Fruit fly (Drosophila melanogaster) whole organism, prepupa: ENCODE results near the gene CG11694.

ENCODE experiments used
- CG11762 ChIP-seq: fragments of 200-800 bp; sonication (Bioruptor generic); optimal IDR thresholded peaks from 3 replicates; lab custom pipeline; 2016; ENCODE audit warnings: missing biosample characterization, missing genetic modification characterization; ENCODE audit not compliant: insufficient read depth
- CG11902 ChIP-seq: fragments of 200-800 bp; sonication (Bioruptor generic); optimal IDR thresholded peaks from 3 replicates; lab custom pipeline; 2016; ENCODE audit warnings: missing biosample characterization, missing genetic modification characterization
- CG15336 ChIP-seq: fragments of 200-800 bp; sonication (Bioruptor generic); IDR thresholded peaks from 2 replicates; pipeline ENCODE4 v1.3.6; 2022; ENCODE audit warnings: missing biosample characterization, missing genetic modification characterization
- CG16779 ChIP-seq: fragments of 200-800 bp; sonication (Bioruptor generic); optimal IDR thresholded peaks from 3 replicates; lab custom pipeline; 2017; ENCODE audit warnings: missing biosample characterization, mild to moderate bottlenecking, missing genetic modification characterization
- CG3032 ChIP-seq: fragments of 200-800 bp; optimal IDR thresholded peaks from 2 replicates; lab custom pipeline; 2019; ENCODE audit warnings: missing biosample characterization, mild to moderate bottlenecking, missing genetic modification characterization, moderate library complexity
- CG31627 ChIP-seq: fragments of 200-800 bp; sonication (Bioruptor generic); optimal IDR thresholded peaks from 3 replicates; lab custom pipeline; 2016; ENCODE audit warnings: missing biosample characterization, missing genetic modification characterization
- CG34406 ChIP-seq: fragments of 200-800 bp; sonication (Bioruptor generic); optimal IDR thresholded peaks from 3 replicates; lab custom pipeline; 2016; ENCODE audit warnings: missing biosample characterization, missing genetic modification characterization
- CG4318 ChIP-seq: fragments of 200-800 bp; sonication (Bioruptor generic); optimal IDR thresholded peaks from 3 replicates; lab custom pipeline; 2017; ENCODE audit warnings: missing biosample characterization, mild to moderate bottlenecking, missing genetic modification characterization
- CG6792 ChIP-seq: fragments of 200-800 bp; sonication (Bioruptor generic); optimal IDR thresholded peaks from 3 replicates; lab custom pipeline; 2016; ENCODE audit warnings: missing biosample characterization, missing genetic modification characterization
- CG6854 ChIP-seq: fragments of 200-800 bp; sonication (Bioruptor generic); optimal IDR thresholded peaks from 2 replicates; lab custom pipeline; 2017; ENCODE audit warnings: missing biosample characterization, mild to moderate bottlenecking, missing genetic modification characterization
- CG7368 ChIP-seq: fragments of 200-800 bp; sonication (Bioruptor generic); optimal IDR thresholded peaks from 3 replicates; lab custom pipeline; 2016; ENCODE audit warnings: missing biosample characterization, missing genetic modification characterization
- CG8119 ChIP-seq: fragments of 200-800 bp; sonication (Bioruptor generic); IDR thresholded peaks from 3 replicates; pipeline ENCODE4 v1.3.6; 2022; ENCODE audit warnings: missing biosample characterization, missing genetic modification characterization
- CG8632 ChIP-seq: fragments of 200-800 bp; sonication (Bioruptor generic); optimal IDR thresholded peaks from 3 replicates; lab custom pipeline; 2016; ENCODE audit warnings: missing biosample characterization, missing genetic modification characterization
- CG9139 ChIP-seq: fragments of 200-800 bp; sonication (Bioruptor generic); optimal IDR thresholded peaks from 3 replicates; lab custom pipeline; 2017; ENCODE audit warnings: missing biosample characterization, mild to moderate bottlenecking, missing genetic modification characterization
- Eip78C ChIP-seq: fragments of 200-800 bp; sonication (Bioruptor generic); peaks from one replicate; lab custom pipeline; 2016; ENCODE audit warnings: missing biosample characterization, missing genetic modification characterization
- Ets21C ChIP-seq: fragments of 200-800 bp; sonication (Bioruptor generic); optimal IDR thresholded peaks from 3 replicates; lab custom pipeline; 2016; ENCODE audit warnings: missing biosample characterization, missing genetic modification characterization
- Gug ChIP-seq: fragments of 200-800 bp; sonication (Bioruptor generic); IDR thresholded peaks from 2 replicates; pipeline ENCODE4 v1.3.6; 2022; ENCODE audit warnings: missing biosample characterization, missing genetic modification characterization
- Hr38 ChIP-seq: sonication (Bioruptor generic); optimal IDR thresholded peaks from 2 replicates; lab custom pipeline; 2016; ENCODE audit warnings: missing biosample characterization, missing genetic modification characterization
- Hr39 ChIP-seq: fragments of 200-800 bp; sonication (Bioruptor generic); optimal IDR thresholded peaks from 2 replicates; lab custom pipeline; 2016; ENCODE audit warnings: missing biosample characterization, missing genetic modification characterization
- Smox ChIP-seq: fragments of 200-800 bp; sonication (Bioruptor generic); optimal IDR thresholded peaks from 3 replicates; lab custom pipeline; 2016; ENCODE audit warnings: missing biosample characterization, missing genetic modification characterization
- Sox102F ChIP-seq: fragments of 200-800 bp; sonication (Bioruptor generic); optimal IDR thresholded peaks from 2 replicates; lab custom pipeline; 2016; ENCODE audit warnings: missing biosample characterization, mild to moderate bottlenecking, missing genetic modification characterization
- Sox14 ChIP-seq: fragments of 200-800 bp; sonication (Bioruptor generic); optimal IDR thresholded peaks from 3 replicates; lab custom pipeline; 2016; ENCODE audit warnings: missing biosample characterization, missing genetic modification characterization
- achi ChIP-seq: fragments of 200-800 bp; sonication (Bioruptor generic); optimal IDR thresholded peaks from 3 replicates; lab custom pipeline; 2016; ENCODE audit warnings: missing biosample characterization, missing genetic modification characterization
- cyc ChIP-seq: fragments of 200-800 bp; sonication (Bioruptor generic); optimal IDR thresholded peaks from 3 replicates; lab custom pipeline; 2016; ENCODE audit warnings: missing biosample characterization, missing genetic modification characterization
- dac ChIP-seq: fragments of 200-800 bp; sonication (Bioruptor generic); optimal IDR thresholded peaks from 2 replicates; lab custom pipeline; 2017; ENCODE audit warnings: missing biosample characterization, mild to moderate bottlenecking, missing genetic modification characterization
- esn ChIP-seq: fragments of 200-800 bp; sonication (Bioruptor generic); optimal IDR thresholded peaks from 2 replicates; lab custom pipeline; 2016; ENCODE audit warnings: missing biosample characterization, mild to moderate bottlenecking, missing genetic modification characterization, moderate library complexity
- fkh ChIP-seq: fragments of 200-800 bp; sonication (Bioruptor generic); optimal IDR thresholded peaks from 3 replicates; lab custom pipeline; 2017; ENCODE audit warnings: missing biosample characterization, mild to moderate bottlenecking, missing genetic modification characterization, moderate library complexity
- net ChIP-seq: fragments of 200-800 bp; sonication (Bioruptor generic); optimal IDR thresholded peaks from 3 replicates; lab custom pipeline; 2016; ENCODE audit warnings: missing biosample characterization, missing genetic modification characterization
- salr ChIP-seq, 2 experiments: fragments of 200-800 bp; sonication (Bioruptor generic); optimal IDR thresholded peaks; 3 replicates each; lab custom pipeline; 2016 to 2018; ENCODE audit warnings: missing biosample characterization in 2 of 2, missing genetic modification characterization in 2 of 2, mild to moderate bottlenecking in 1 of 2
- spab ChIP-seq: fragments of 200-800 bp; sonication (Bioruptor generic); optimal IDR thresholded peaks from 2 replicates; lab custom pipeline; 2017; ENCODE audit warnings: missing biosample characterization, mild to moderate bottlenecking, missing genetic modification characterization, missing genetic modification reagents
- ss ChIP-seq, 2 experiments: fragments of 200-800 bp; sonication (Bioruptor generic); optimal IDR thresholded peaks; 2 replicates in 1 of 2; 3 replicates in 1 of 2; lab custom pipeline; 2017 to 2018; ENCODE audit warnings: mild to moderate bottlenecking in 2 of 2, missing biosample characterization in 2 of 2, missing genetic modification characterization in 2 of 2, moderate library complexity in 1 of 2
- svp ChIP-seq: fragments of 200-800 bp; sonication (Bioruptor generic); peaks from one replicate; lab custom pipeline; 2016; ENCODE audit warnings: missing biosample characterization, missing genetic modification characterization
- topi ChIP-seq: fragments of 200-800 bp; sonication (Bioruptor generic); optimal IDR thresholded peaks from 3 replicates; lab custom pipeline; 2016; ENCODE audit warnings: missing biosample characterization, missing genetic modification characterization
- vri ChIP-seq: fragments of 200-800 bp; sonication (Bioruptor generic); optimal IDR thresholded peaks from 3 replicates; lab custom pipeline; 2016; ENCODE audit warnings: missing biosample characterization, mild to moderate bottlenecking, missing genetic modification characterization

CG11694 gene

DNA sequence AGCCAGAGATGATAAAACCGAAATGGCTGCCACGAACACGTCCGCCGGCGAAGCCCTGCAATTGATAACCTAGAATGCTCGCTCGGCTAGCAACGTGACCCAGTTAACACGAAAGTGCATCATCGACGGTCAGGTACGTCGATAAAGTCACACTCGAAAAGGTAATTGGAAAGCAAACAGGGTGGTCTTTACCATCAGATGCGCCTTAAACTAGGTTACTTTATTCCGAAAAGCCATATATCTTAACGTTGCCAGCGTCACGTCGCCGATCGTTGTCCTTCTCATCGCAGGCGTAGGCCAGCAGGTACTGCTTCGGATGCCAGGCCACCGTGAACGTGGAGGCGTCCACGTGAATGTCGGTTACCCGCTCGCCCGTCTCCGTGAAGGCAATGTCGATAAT lies 4.7 kb downstream of the CG11694 start:
- TF ChIP-seq ss (GFP tag; optimal IDR thresholded peaks at IDR 0.05; lab: Kevin White, UChicago) (no peak), CG16779 (no peak), Smox (GFP tag; lab: Kevin White, UChicago) (no peak), Hr39 (GFP tag; lab: Kevin White, UChicago) (no peak), CG34406 (GFP tag; lab: Kevin White, UChicago) (no peak), spab (GFP tag; lab: Kevin White, UChicago) (no peak), CG6792 (no peak), esn (no peak)

- no peak for TF ChIP-seq fkh (GFP tag; lab: Kevin White, UChicago)
- no peak for TF ChIP-seq CG6854 (GFP tag; lab: Kevin White, UChicago)
- TF ChIP-seq CG8119 (GFP tag; lab: Robert Waterston, UW), result no peak
- no peak for TF ChIP-seq achi
- no peak for TF ChIP-seq ss (GFP tag; optimal IDR thresholded peaks at IDR 0.05; lab: Kevin White, UChicago)
- TF ChIP-seq vri (GFP tag; lab: Kevin White, UChicago), result no peak
- no peak for TF ChIP-seq Sox14 (GFP tag; lab: Kevin White, UChicago)
- TF ChIP-seq CG11902, result no peak
- TF ChIP-seq, all 60 proteins: peak for 0
Measured at dm6 chr3R:8306927-8307261, 5.0 kb downstream of the CG11694 start.

DNA sequence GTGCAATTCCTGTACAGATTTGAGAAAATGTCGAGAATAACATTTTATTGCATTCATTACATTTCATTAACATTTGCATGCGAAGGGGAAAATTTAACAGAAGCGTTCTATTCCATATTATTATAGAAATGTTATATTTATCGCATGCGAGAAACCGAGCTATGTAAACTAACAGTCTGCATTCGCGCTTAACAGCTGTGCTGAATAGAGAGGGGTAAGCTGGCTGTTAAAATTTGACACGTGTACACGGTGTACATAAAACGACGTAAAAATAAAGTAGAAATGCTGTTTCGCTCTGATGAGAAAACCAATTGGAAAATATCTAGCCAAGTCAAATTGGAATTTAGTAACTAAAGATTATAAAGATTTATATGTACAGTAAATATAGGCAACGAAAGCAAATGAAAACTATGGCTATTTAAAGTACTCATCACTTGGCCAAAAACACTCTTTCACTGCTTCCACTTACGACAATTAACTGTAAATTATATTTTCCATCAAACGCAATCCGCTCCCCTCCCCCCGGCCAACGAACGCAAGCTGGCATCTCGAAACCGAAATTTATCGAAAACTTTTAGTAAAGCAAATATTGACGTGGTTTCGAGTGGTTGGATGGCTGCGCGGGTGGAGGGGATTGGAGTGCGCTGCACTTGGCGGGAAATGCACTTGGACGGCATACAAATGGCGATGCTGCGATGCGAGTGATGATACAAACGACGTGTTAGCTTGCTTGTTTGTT lies 5.6 kb downstream of the CG11694 start:
- peak; percentile 49 for TF ChIP-seq Eip78C (GFP tag; lab: Kevin White, UChicago)
- TF ChIP-seq CG11762 (GFP tag; lab: Kevin White, UChicago), result no peak
- peak; percentile 59 for TF ChIP-seq fkh (GFP tag; lab: Kevin White, UChicago)

DNA sequence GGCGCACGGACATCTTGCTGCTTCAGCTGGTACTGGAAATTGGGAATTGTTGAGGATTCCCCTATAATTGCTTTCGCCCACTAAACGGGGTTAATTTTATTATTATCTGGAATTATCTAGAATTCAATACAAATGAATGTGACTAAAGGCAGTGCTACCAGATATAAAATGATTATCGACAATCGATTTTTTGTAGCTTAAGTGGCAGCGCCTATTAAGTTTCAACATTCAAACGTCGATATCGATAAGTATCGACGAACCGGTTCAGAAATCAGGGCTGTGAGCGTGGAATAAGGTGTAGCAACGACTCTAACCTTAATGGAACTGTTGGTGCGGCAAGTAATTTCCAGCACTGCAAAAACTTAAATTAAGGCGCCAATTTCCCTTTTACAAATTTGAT lies 6.8 kb downstream of the CG11694 start, which contains the start of gene Sgt1:
Gene Sgt1, minus strand, starts transcription at position 165 of the 400 bp plus-strand sequence.
- TF ChIP-seq topi (GFP tag; lab: Kevin White, UChicago) (peak; percentile 21), CG3032 (tag; lab: Kevin White, UChicago) (peak; percentile 17), dac (no peak), net (no peak), Gug (GFP tag; lab: Robert Waterston, UW) (no peak), cyc (peak; percentile 31)

dm6 chr3R:8303848-8304247 lies 8.1 kb downstream of the CG11694 start, which contains the start of gene nac:
nac (minus strand) TSS chr3R:8304023.
- TF ChIP-seq CG4318 (GFP tag; lab: Kevin White, UChicago), result no peak
- no peak for TF ChIP-seq Hr38 (GFP tag; lab: Kevin White, UChicago)
- TF ChIP-seq spab (GFP tag; lab: Kevin White, UChicago), result no peak
- peak; percentile 17 for TF ChIP-seq CG3032 (tag; lab: Kevin White, UChicago)
- TF ChIP-seq cyc, result no peak
- no peak for TF ChIP-seq Sox14 (GFP tag; lab: Kevin White, UChicago)
- TF ChIP-seq esn, result peak; percentile 9
- TF ChIP-seq CG15336 (GFP tag; lab: Robert Waterston, UW), result 0 out of 2 replicates have a peak, but pooled peaks have one; percentile 12
- no peak for TF ChIP-seq CG7368 (GFP tag; lab: Kevin White, UChicago)
- TF ChIP-seq CG8632 (GFP tag; lab: Kevin White, UChicago), result no peak
- TF ChIP-seq, all 60 proteins: peak for 3

DNA sequence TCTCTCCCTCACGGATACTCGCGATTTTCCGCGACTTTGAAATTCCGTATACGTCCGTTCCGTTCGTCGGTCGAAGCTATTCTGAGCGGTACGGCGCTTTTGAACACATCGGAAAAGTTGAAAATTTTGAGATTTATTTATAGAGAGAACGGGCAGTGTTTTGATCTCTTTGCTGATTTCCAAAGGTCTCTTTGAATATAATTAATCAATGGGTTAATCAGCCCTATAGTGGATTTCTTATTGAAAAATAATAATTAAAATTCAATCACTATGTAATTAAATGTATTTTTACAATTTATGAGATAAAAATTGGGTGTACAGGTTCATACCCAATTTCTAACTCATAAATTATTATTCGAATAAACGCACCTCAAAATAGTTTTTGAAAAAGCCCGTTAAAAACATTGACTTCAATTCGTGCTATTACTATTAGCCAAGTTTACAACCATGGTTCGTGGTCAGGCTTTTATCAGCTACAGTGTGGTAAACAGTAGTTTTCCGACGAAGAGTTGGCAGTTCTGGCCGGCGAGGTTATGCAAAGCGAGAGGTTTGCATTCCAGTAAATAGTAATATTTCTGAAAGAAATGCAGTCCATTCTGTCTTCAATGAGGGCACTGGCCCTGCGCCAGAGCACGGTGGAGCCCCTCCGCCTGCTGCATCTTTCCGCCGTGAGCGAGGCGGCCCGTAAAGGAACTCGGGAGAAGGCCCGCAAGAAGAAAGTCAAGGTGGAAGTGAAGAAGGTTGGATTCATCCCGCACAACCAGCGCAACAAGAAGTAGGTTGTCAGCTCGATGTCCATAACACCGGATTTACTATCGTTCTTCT lies 10.8 kb downstream of the CG11694 start, which contains the start of the genes CG9626 and mRpL1:
Gene CG9626, minus strand, starts transcription at position 51 of the 825 bp plus-strand sequence.
Gene mRpL1, plus strand, starts transcription at position 513 of the 825 bp plus-strand sequence.
- TF ChIP-seq salr (GFP tag; optimal IDR thresholded peaks at IDR 0.05; lab: Kevin White, UChicago), result no peak
- no peak for TF ChIP-seq Sox102F (GFP tag; lab: Kevin White, UChicago)
- no peak for TF ChIP-seq net
- no peak for TF ChIP-seq CG9139 (GFP tag; lab: Kevin White, UChicago)
- no peak for TF ChIP-seq Gug (GFP tag; lab: Robert Waterston, UW)
- no peak for TF ChIP-seq CG15336 (GFP tag; lab: Robert Waterston, UW)
- no peak for TF ChIP-seq Ets21C (GFP tag; lab: Kevin White, UChicago)
- TF ChIP-seq svp (GFP tag; lab: Kevin White, UChicago), result no peak
- TF ChIP-seq CG31627 (GFP tag; lab: Kevin White, UChicago), result no peak
- TF ChIP-seq fkh (GFP tag; lab: Kevin White, UChicago), result no peak
